Fruit fly (Drosophila melanogaster) whole organism, wandering third instar larva: ENCODE measurements around the gene Yif1.

Experiments
- Abd-B ChIP-seq: fragments of >200 bp; optimal IDR thresholded peaks from 2 replicates; lab custom pipeline; 2017; ENCODE audit warnings: missing biosample characterization, missing genetic modification characterization
- Dif ChIP-seq: fragments of 200-275, 200-300 bp; sonication (Bioruptor generic); optimal IDR thresholded peaks from 2 replicates; lab custom pipeline; 2018; ENCODE audit warnings: missing biosample characterization, missing genetic modification characterization; ENCODE audit not compliant: partially characterized antibody
- foxo ChIP-seq, 2 experiments: fragments of 200-800 bp; sonication (Bioruptor generic); optimal IDR thresholded peaks; 2 replicates in 1 of 2; 3 replicates in 1 of 2; lab custom pipeline; 2016 to 2017; ENCODE audit warnings: missing biosample characterization in 2 of 2, missing genetic modification characterization in 2 of 2
- sage ChIP-seq: fragments of 200-800 bp; sonication (Bioruptor generic); optimal IDR thresholded peaks from 2 replicates; lab custom pipeline; 2016; ENCODE audit warnings: missing biosample characterization, mild to moderate bottlenecking, missing genetic modification characterization

dm6 chr3R:26690197-26690596 is 27.5 kb upstream of the Yif1 start:
- no peak for TF ChIP-seq Dif
- TF ChIP-seq Abd-B (GFP tag; lab: Kevin White, UChicago), result no peak
- no peak for TF ChIP-seq foxo (GFP tag; optimal IDR thresholded peaks at IDR 0.05; lab: Kevin White, UChicago)
- no peak for TF ChIP-seq sage
